Worm (Caenorhabditis elegans) whole organism, late embryonic: ENCODE results near the gene M05D6.3.

ENCODE experiments used
- ama-1 ChIP-seq: fragments of 150-350 bp; optimal IDR thresholded peaks from 2 replicates; lab custom pipeline; 2014
- dve-1 ChIP-seq: sonication (generic microtip); optimal IDR thresholded peaks from 2 replicates; lab custom pipeline; 2017; ENCODE audit warnings: antibody characterized with exemption, mild to moderate bottlenecking, missing genetic modification characterization, missing compliant biosample characterization
- ets-4 ChIP-seq: sonication (generic microtip); optimal IDR thresholded peaks from 2 replicates; lab custom pipeline; 2016; ENCODE audit warnings: missing genetic modification characterization, missing compliant biosample characterization
- gmeb-2 ChIP-seq: sonication (generic microtip); optimal IDR thresholded peaks from 2 replicates; lab custom pipeline; 2016; ENCODE audit warnings: missing genetic modification characterization, inconsistent platforms, missing compliant biosample characterization
- hlh-15 ChIP-seq: sonication (generic microtip); optimal IDR thresholded peaks from 2 replicates; lab custom pipeline; 2016; ENCODE audit warnings: missing genetic modification characterization, missing compliant biosample characterization
- lin-11 ChIP-seq: fragments of 200-800 bp; sonication (Bioruptor generic); optimal IDR thresholded peaks from 2 replicates; lab custom pipeline; 2018; ENCODE audit warnings: mild to moderate bottlenecking, missing genetic modification characterization, missing compliant biosample characterization
- pha-4 ChIP-seq: fragments of 150-350 bp; optimal IDR thresholded peaks from 2 replicates; lab custom pipeline; 2018; ENCODE audit warnings: missing biosample characterization, missing genetic modification reagents, missing genetic modification characterization

ce11 chrII:8525133-8525736 lies 49.7 kb downstream of the M05D6.3 start, which contains the start of the genes prp-9 and mrps-18B:
- TF ChIP-seq pha-4 (tag; lab: Kevin White, UChicago) (no peak), lin-11 (tag; lab: Kevin White, UChicago) (no peak), ets-4 (tag; lab: Kevin White, UChicago) (no peak), dve-1 (tag; lab: Kevin White, UChicago) (no peak), ama-1 (lab: Kevin White, UChicago) (no peak), hlh-15 (no peak), gmeb-2 (tag; lab: Kevin White, UChicago) (no peak)
